Fruit fly (Drosophila melanogaster): ENCODE results near the gene CG13297.

The CG13297 gene

dm6 chr3L:6129591-6129990 lies 27.6 kb downstream of the CG13297 start:
- TF ChIP-seq sage (GFP tag; optimal IDR thresholded peaks at IDR 0.05) (no peak), Myc (optimal IDR thresholded peaks at IDR 0.05) (peak; percentile 74), Vsx2 (GFP tag; optimal IDR thresholded peaks at IDR 0.05; ENCODE audit: partially characterized antibody) (peak; percentile 76)

dm6 chr3L:6125409-6125689 lies 31.8 kb downstream of the CG13297 start:
- TF ChIP-seq Jra (GFP tag; optimal IDR thresholded peaks at IDR 0.05), result no peak
- TF ChIP-seq lola (GFP tag; optimal IDR thresholded peaks at IDR 0.05), result no peak

dm6 chr3L:6124616-6125408 lies 32.4 kb downstream of the CG13297 start:
- TF ChIP-seq HLH106 (tag; optimal IDR thresholded peaks at IDR 0.05) (peak; percentile 50), CG9705 (GFP tag; optimal IDR thresholded peaks at IDR 0.05) (peak; percentile 32), dsf (GFP tag; optimal IDR thresholded peaks at IDR 0.05; ENCODE audit: borderline replicate concordance) (no peak), Vsx2 (GFP tag; optimal IDR thresholded peaks at IDR 0.05; ENCODE audit: partially characterized antibody) (no peak), psq (GFP tag; optimal IDR thresholded peaks at IDR 0.05) (no peak), rgr (GFP tag; optimal IDR thresholded peaks at IDR 0.05) (peak; percentile 33), ey (GFP tag; optimal IDR thresholded peaks at IDR 0.05) (no peak), sv (GFP tag; optimal IDR thresholded peaks at IDR 0.05) (peak; percentile 4), dmrt93B (GFP tag; optimal IDR thresholded peaks at IDR 0.05) (peak; percentile 17), fru (GFP tag; optimal IDR thresholded peaks at IDR 0.05) (peak; percentile 20), CG32264 (GFP tag; optimal IDR thresholded peaks at IDR 0.05) (no peak), Myc (optimal IDR thresholded peaks at IDR 0.05) (peak; percentile 86)

- TF ChIP-seq OdsH (GFP tag; optimal IDR thresholded peaks at IDR 0.05) (no peak), br (GFP tag; optimal IDR thresholded peaks at IDR 0.05) (no peak), h (GFP tag; optimal IDR thresholded peaks at IDR 0.05) (no peak), sage (GFP tag; optimal IDR thresholded peaks at IDR 0.05) (no peak), usp (GFP tag; optimal IDR thresholded peaks at IDR 0.05) (no peak)
Measured at dm6 chr3L:6116881-6117280, 40.3 kb downstream of the CG13297 start.

- TF ChIP-seq CG9705 (GFP tag; optimal IDR thresholded peaks at IDR 0.05), result no peak
- no peak for TF ChIP-seq CrebA (GFP tag; optimal IDR thresholded peaks at IDR 0.05; ENCODE audit: borderline replicate concordance)
- TF ChIP-seq psq (GFP tag; optimal IDR thresholded peaks at IDR 0.05), result no peak
- no peak for TF ChIP-seq ey (GFP tag; optimal IDR thresholded peaks at IDR 0.05)
- no peak for TF ChIP-seq Dif (GFP tag; optimal IDR thresholded peaks at IDR 0.05; ENCODE audit: partially characterized antibody)
- TF ChIP-seq sv (GFP tag; optimal IDR thresholded peaks at IDR 0.05), result no peak
- no peak for TF ChIP-seq brk (GFP tag; optimal IDR thresholded peaks at IDR 0.05)
- TF ChIP-seq h (GFP tag; optimal IDR thresholded peaks at IDR 0.05), result no peak
- no peak for TF ChIP-seq dsf (GFP tag; optimal IDR thresholded peaks at IDR 0.05; ENCODE audit: borderline replicate concordance)
- TF ChIP-seq sage (GFP tag; optimal IDR thresholded peaks at IDR 0.05), result no peak
- no peak for TF ChIP-seq usp (GFP tag; optimal IDR thresholded peaks at IDR 0.05)
- TF ChIP-seq Vsx2 (GFP tag; optimal IDR thresholded peaks at IDR 0.05; ENCODE audit: partially characterized antibody), result no peak
- no peak for TF ChIP-seq CG32264 (GFP tag; optimal IDR thresholded peaks at IDR 0.05)
- TF ChIP-seq tai (GFP tag; optimal IDR thresholded peaks at IDR 0.05), result no peak
- no peak for TF ChIP-seq Mio (GFP tag; optimal IDR thresholded peaks at IDR 0.05)
Measured at dm6 chr3L:6115505-6115904, 41.7 kb downstream of the CG13297 start.

- TF ChIP-seq Mio (GFP tag; optimal IDR thresholded peaks at IDR 0.05) (no peak), tai (GFP tag; optimal IDR thresholded peaks at IDR 0.05) (no peak), Vsx2 (GFP tag; optimal IDR thresholded peaks at IDR 0.05; ENCODE audit: partially characterized antibody) (no peak), woc (GFP tag; optimal IDR thresholded peaks at IDR 0.05) (no peak), ey (GFP tag; optimal IDR thresholded peaks at IDR 0.05) (no peak), sage (GFP tag; optimal IDR thresholded peaks at IDR 0.05) (no peak), brk (GFP tag; optimal IDR thresholded peaks at IDR 0.05) (no peak), Dif (GFP tag; optimal IDR thresholded peaks at IDR 0.05; ENCODE audit: partially characterized antibody) (no peak), N (GFP tag; optimal IDR thresholded peaks at IDR 0.05) (no peak)
Measured at dm6 chr3L:6111458-6111857, 45.7 kb downstream of the CG13297 start.

All from whole organism, wandering third instar larva.